Worm (Caenorhabditis elegans) whole organism, late embryonic: ENCODE measurements around the gene F59B10.2.

ENCODE experiments used
- K09A11.1 ChIP-seq: sonication (generic microtip); optimal IDR thresholded peaks from 2 replicates; lab custom pipeline; 2017; ENCODE audit warnings: antibody characterized with exemption, mild to moderate bottlenecking, missing genetic modification characterization, missing compliant biosample characterization; ENCODE audit not compliant: insufficient read depth
- ama-1 ChIP-seq: fragments of 150-350 bp; optimal IDR thresholded peaks from 2 replicates; lab custom pipeline; 2014
- ceh-30 ChIP-seq: fragments of 150-350 bp; optimal IDR thresholded peaks from 2 replicates; lab custom pipeline; 2014; ENCODE audit warnings: missing biosample characterization, missing genetic modification characterization
- pag-3 ChIP-seq: sonication (generic microtip); optimal IDR thresholded peaks from 2 replicates; lab custom pipeline; 2016; ENCODE audit warnings: missing compliant biosample characterization, missing genetic modification characterization, borderline replicate concordance
- rnt-1 ChIP-seq: sonication (generic microtip); optimal IDR thresholded peaks from 2 replicates; lab custom pipeline; 2016; ENCODE audit warnings: missing genetic modification characterization, missing compliant biosample characterization
- unc-86 ChIP-seq: sonication (generic microtip); optimal IDR thresholded peaks from 2 replicates; lab custom pipeline; 2016; ENCODE audit warnings: missing genetic modification characterization, missing compliant biosample characterization

DNA sequence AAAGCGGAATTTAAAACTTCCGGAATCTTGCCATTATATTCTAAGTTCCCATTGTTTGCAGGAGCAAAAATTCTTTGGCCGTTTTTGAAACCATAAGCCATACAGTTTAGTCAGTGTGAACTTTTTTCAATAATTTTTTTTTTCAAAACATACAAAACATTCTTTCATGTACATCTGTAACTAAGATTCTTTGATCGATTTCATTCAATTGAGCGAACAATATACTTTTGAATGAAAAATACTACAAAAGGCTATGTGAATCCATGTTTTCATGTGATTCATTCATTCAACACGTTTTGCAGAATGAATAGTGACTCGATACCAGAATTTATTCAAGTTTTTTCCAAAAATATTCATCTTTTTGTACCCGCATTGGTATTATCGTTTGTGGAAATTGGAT, 22.9 kb downstream of the F59B10.2 start, which contains the start of gene ZK666.15:
- TF ChIP-seq K09A11.1 (tag; lab: Kevin White, UChicago), result no peak
- no peak for TF ChIP-seq ama-1 (lab: Kevin White, UChicago)
- no peak for TF ChIP-seq rnt-1 (tag; lab: Kevin White, UChicago)
- TF ChIP-seq unc-86 (tag; lab: Kevin White, UChicago), result no peak
- no peak for TF ChIP-seq pag-3 (tag; lab: Kevin White, UChicago)
- TF ChIP-seq ceh-30 (tag; lab: Kevin White, UChicago), result no peak
